Worm (Caenorhabditis elegans) whole organism, midembryonic: ENCODE measurements around the gene ptr-19.

Experiments
- T22C8.4 ChIP-seq: fragments of 200-800 bp; sonication (Bioruptor generic); IDR thresholded peaks from 2 replicates; pipeline ENCODE4 v1.3.6; 2022; ENCODE audit warnings: missing genetic modification characterization, missing compliant biosample characterization
- cog-1 ChIP-seq: sonication (generic microtip); optimal IDR thresholded peaks from 2 replicates; lab custom pipeline; 2016; ENCODE audit warnings: missing genetic modification characterization, missing compliant biosample characterization
- flt-1 ChIP-seq: fragments of 200-800 bp; sonication (Bioruptor generic); IDR thresholded peaks from 2 replicates; pipeline ENCODE4 v1.3.6; 2022; ENCODE audit warnings: missing genetic modification characterization, missing compliant biosample characterization
- klf-2 ChIP-seq: fragments of 200-800 bp; sonication (Bioruptor generic); conservative IDR thresholded peaks from 2 replicates; pipeline ENCODE4 v1.3.6; 2022; ENCODE audit warnings: missing genetic modification reagents, missing genetic modification characterization, missing compliant biosample characterization
- med-1 ChIP-seq: sonication (generic microtip); optimal IDR thresholded peaks from 2 replicates; lab custom pipeline; 2017; ENCODE audit warnings: missing genetic modification characterization, mild to moderate bottlenecking, missing compliant biosample characterization, antibody characterized with exemption, missing genetic modification reagents; ENCODE audit not compliant: insufficient read depth
- ref-1 ChIP-seq: fragments of 200-800 bp; sonication (Bioruptor generic); conservative IDR thresholded peaks from 2 replicates; pipeline ENCODE4 v1.3.6; 2022; ENCODE audit warnings: missing genetic modification reagents, missing genetic modification characterization, missing compliant biosample characterization
- tab-1 ChIP-seq: fragments of 200-800 bp; sonication (Bioruptor generic); IDR thresholded peaks from 2 replicates; pipeline ENCODE4 v1.3.6; 2022; ENCODE audit warnings: missing genetic modification characterization, missing compliant biosample characterization
- ztf-23 ChIP-seq: fragments of 200-800 bp; sonication (Bioruptor generic); IDR thresholded peaks from 2 replicates; pipeline ENCODE4 v1.3.6; 2022; ENCODE audit warnings: missing genetic modification reagents, missing genetic modification characterization, missing compliant biosample characterization
- ztf-29 ChIP-seq: fragments of 200-800 bp; sonication (Bioruptor generic); IDR thresholded peaks from 2 replicates; pipeline ENCODE4 v1.3.6; 2022; ENCODE audit warnings: missing genetic modification reagents, missing genetic modification characterization, missing compliant biosample characterization

The ptr-19 gene

ce11 chrIII:10808802-10809201, 27.1 kb downstream of the ptr-19 start:
- no peak for TF ChIP-seq med-1 (GFP tag; lab: Kevin White, UChicago)
- TF ChIP-seq ref-1 (GFP tag; lab: Robert Waterston, UW) = no peak

ce11 chrIII:10809568-10809967, 27.9 kb downstream of the ptr-19 start:
- TF ChIP-seq ref-1 (GFP tag; lab: Robert Waterston, UW) = no peak
- TF ChIP-seq T22C8.4 (GFP tag; lab: Robert Waterston, UW) = no peak
- no peak for TF ChIP-seq ztf-29 (GFP tag; lab: Robert Waterston, UW)
- TF ChIP-seq tab-1 (GFP tag; lab: Robert Waterston, UW) = no peak

ce11 chrIII:10810483-10810836, 28.8 kb downstream of the ptr-19 start:
- TF ChIP-seq tab-1 (GFP tag; lab: Robert Waterston, UW) = no peak
- TF ChIP-seq ref-1 (GFP tag; lab: Robert Waterston, UW) = no peak
- TF ChIP-seq ztf-23 (GFP tag; lab: Robert Waterston, UW) = no peak
- no peak for TF ChIP-seq T22C8.4 (GFP tag; lab: Robert Waterston, UW)
- no peak for TF ChIP-seq flt-1 (GFP tag; lab: Robert Waterston, UW)
- no peak for TF ChIP-seq cog-1 (tag; lab: Kevin White, UChicago)
- TF ChIP-seq klf-2 (GFP tag; lab: Robert Waterston, UW) = no peak
- no peak for TF ChIP-seq med-1 (GFP tag; lab: Kevin White, UChicago)
- no peak for TF ChIP-seq ztf-29 (GFP tag; lab: Robert Waterston, UW)

ce11 chrIII:10810837-10811814, 29.5 kb downstream of the ptr-19 start:
- TF ChIP-seq ztf-29 (GFP tag; lab: Robert Waterston, UW) = no peak
- TF ChIP-seq flt-1 (GFP tag; lab: Robert Waterston, UW) = peak; percentile 74
- TF ChIP-seq med-1 (GFP tag; lab: Kevin White, UChicago) = no peak
- peak; percentile 60; the same call in 1 of the 2 replicates for TF ChIP-seq ztf-23 (GFP tag; lab: Robert Waterston, UW)
- no peak for TF ChIP-seq tab-1 (GFP tag; lab: Robert Waterston, UW)
- TF ChIP-seq klf-2 (GFP tag; lab: Robert Waterston, UW) = no peak; the same call in none of the 2 replicates
- no peak for TF ChIP-seq cog-1 (tag; lab: Kevin White, UChicago)
- TF ChIP-seq ref-1 (GFP tag; lab: Robert Waterston, UW) = peak; percentile 44
- peak; percentile 22; the same call in 1 of the 2 replicates for TF ChIP-seq T22C8.4 (GFP tag; lab: Robert Waterston, UW)

- TF ChIP-seq T22C8.4 (GFP tag; lab: Robert Waterston, UW) = no peak
- no peak for TF ChIP-seq cog-1 (tag; lab: Kevin White, UChicago)
- TF ChIP-seq tab-1 (GFP tag; lab: Robert Waterston, UW) = no peak
- TF ChIP-seq ref-1 (GFP tag; lab: Robert Waterston, UW) = no peak
- TF ChIP-seq med-1 (GFP tag; lab: Kevin White, UChicago) = no peak
- TF ChIP-seq ztf-23 (GFP tag; lab: Robert Waterston, UW) = no peak
- TF ChIP-seq ztf-29 (GFP tag; lab: Robert Waterston, UW) = no peak
- no peak for TF ChIP-seq flt-1 (GFP tag; lab: Robert Waterston, UW)
- TF ChIP-seq klf-2 (GFP tag; lab: Robert Waterston, UW) = no peak
Measured at ce11 chrIII:10812798-10813295, 31.2 kb downstream of the ptr-19 start.

- TF ChIP-seq ztf-23 (GFP tag; lab: Robert Waterston, UW) (no peak), cog-1 (tag; lab: Kevin White, UChicago) (no peak)
Measured at ce11 chrIII:10813886-10814285, 32.2 kb downstream of the ptr-19 start.

ce11 chrIII:10815199-10815598, 33.5 kb downstream of the ptr-19 start:
- TF ChIP-seq ztf-29 (GFP tag; lab: Robert Waterston, UW) = no peak
- TF ChIP-seq T22C8.4 (GFP tag; lab: Robert Waterston, UW) = no peak
- TF ChIP-seq med-1 (GFP tag; lab: Kevin White, UChicago) = no peak
- TF ChIP-seq flt-1 (GFP tag; lab: Robert Waterston, UW) = no peak
- no peak for TF ChIP-seq klf-2 (GFP tag; lab: Robert Waterston, UW)

- no peak for TF ChIP-seq ztf-29 (GFP tag; lab: Robert Waterston, UW)
- no peak for TF ChIP-seq ztf-23 (GFP tag; lab: Robert Waterston, UW)
- TF ChIP-seq cog-1 (tag; lab: Kevin White, UChicago) = no peak
- no peak for TF ChIP-seq T22C8.4 (GFP tag; lab: Robert Waterston, UW)
- TF ChIP-seq tab-1 (GFP tag; lab: Robert Waterston, UW) = no peak
- no peak for TF ChIP-seq flt-1 (GFP tag; lab: Robert Waterston, UW)
- TF ChIP-seq ref-1 (GFP tag; lab: Robert Waterston, UW) = no peak
- no peak for TF ChIP-seq med-1 (GFP tag; lab: Kevin White, UChicago)
- TF ChIP-seq klf-2 (GFP tag; lab: Robert Waterston, UW) = no peak
Measured at ce11 chrIII:10816045-10816444, 34.4 kb downstream of the ptr-19 start.

- TF ChIP-seq tab-1 (GFP tag; lab: Robert Waterston, UW) (no peak), ztf-23 (GFP tag; lab: Robert Waterston, UW) (no peak), T22C8.4 (GFP tag; lab: Robert Waterston, UW) (no peak), ref-1 (GFP tag; lab: Robert Waterston, UW) (no peak), flt-1 (GFP tag; lab: Robert Waterston, UW) (no peak), med-1 (GFP tag; lab: Kevin White, UChicago) (no peak), ztf-29 (GFP tag; lab: Robert Waterston, UW) (no peak)
Measured at ce11 chrIII:10816800-10817418, 35.3 kb downstream of the ptr-19 start, which contains the start of gene sca-1. sca-1 (minus strand) TSS chrIII:10816850.
